Fruit fly (Drosophila melanogaster) whole organism, embryonic: ENCODE results near the gene CG7766.

Experiments
- Blimp-1 ChIP-seq: fragments of 200-800 bp; sonication (Bioruptor generic); optimal IDR thresholded peaks from 3 replicates; lab custom pipeline; 2018; ENCODE audit warnings: missing biosample characterization, missing genetic modification characterization, mild to moderate bottlenecking, moderate library complexity, missing genetic modification reagents
- CG11456 ChIP-seq: fragments of 200-800 bp; sonication (Bioruptor generic); IDR thresholded peaks from 3 replicates; pipeline ENCODE4 v1.3.6; 2022; ENCODE audit warnings: missing biosample characterization, missing genetic modification characterization
- CG12659 ChIP-seq: fragments of 200-800 bp; sonication (Bioruptor generic); optimal IDR thresholded peaks from 3 replicates; lab custom pipeline; 2017; ENCODE audit warnings: mild to moderate bottlenecking, missing biosample characterization, missing genetic modification reagents, missing genetic modification characterization
- CG14441 ChIP-seq: fragments of 200-800 bp; sonication (Bioruptor generic); IDR thresholded peaks from 2 replicates; pipeline ENCODE4 v1.3.6; 2022; ENCODE audit warnings: missing biosample characterization, missing genetic modification characterization
- CG14860 ChIP-seq: fragments of 200-800 bp; sonication (Bioruptor generic); IDR thresholded peaks from 3 replicates; pipeline ENCODE4 v1.3.6; 2022; ENCODE audit warnings: missing biosample characterization, missing genetic modification characterization; ENCODE audit not compliant: partially characterized antibody
- CG15514 ChIP-seq: fragments of 200-800 bp; sonication (Bioruptor generic); optimal IDR thresholded peaks from 3 replicates; lab custom pipeline; 2017; ENCODE audit warnings: missing biosample characterization, missing genetic modification characterization, mild to moderate bottlenecking, moderate library complexity, missing genetic modification reagents
- CG17186 ChIP-seq: fragments of 200-800 bp; sonication (Bioruptor generic); optimal IDR thresholded peaks from 3 replicates; lab custom pipeline; 2017; ENCODE audit warnings: missing biosample characterization, missing genetic modification reagents, missing genetic modification characterization
- CG17829 ChIP-seq: fragments of 200-800 bp; optimal IDR thresholded peaks from 2 replicates; lab custom pipeline; 2019; ENCODE audit warnings: missing biosample characterization, mild to moderate bottlenecking, missing genetic modification characterization, moderate library complexity
- CG33213 ChIP-seq: fragments of 200-800 bp; sonication (Bioruptor generic); optimal IDR thresholded peaks from 3 replicates; lab custom pipeline; 2016; ENCODE audit warnings: missing biosample characterization, missing genetic modification characterization
- CG4328 ChIP-seq: fragments of 200-800 bp; sonication (Bioruptor generic); optimal IDR thresholded peaks from 3 replicates; lab custom pipeline; 2017; ENCODE audit warnings: missing biosample characterization, missing genetic modification reagents, missing genetic modification characterization
- CG7745 ChIP-seq: fragments of 200-800 bp; sonication (Bioruptor generic); optimal IDR thresholded peaks from 2 replicates; lab custom pipeline; 2018; ENCODE audit warnings: missing biosample characterization, mild to moderate bottlenecking, missing genetic modification characterization, moderate library complexity
- CG7963 ChIP-seq: fragments of 200-800 bp; sonication (Bioruptor generic); IDR thresholded peaks from 3 replicates; pipeline ENCODE4 v1.3.6; 2022; ENCODE audit warnings: missing biosample characterization, missing genetic modification characterization; ENCODE audit not compliant: partially characterized antibody
- E2f2 ChIP-seq: fragments of 200-800 bp; sonication (Bioruptor generic); IDR thresholded peaks from 2 replicates; pipeline ENCODE4 v1.3.6; 2022; ENCODE audit warnings: missing biosample characterization, missing genetic modification characterization
- ERR ChIP-seq: fragments of 200-800 bp; sonication (Bioruptor generic); optimal IDR thresholded peaks from 2 replicates; lab custom pipeline; 2016; ENCODE audit warnings: missing biosample characterization, missing genetic modification characterization
- HmgD ChIP-seq: fragments of 200-800 bp; sonication (Bioruptor generic); optimal IDR thresholded peaks from 3 replicates; lab custom pipeline; 2016; ENCODE audit warnings: missing biosample characterization, missing genetic modification characterization
- Hmx ChIP-seq: fragments of 200-800 bp; sonication (Bioruptor generic); optimal IDR thresholded peaks from 2 replicates; lab custom pipeline; 2016; ENCODE audit warnings: missing biosample characterization, missing genetic modification characterization
- Hr51 ChIP-seq, 2 experiments: fragments of 200-800 bp; sonication (Bioruptor generic); optimal IDR thresholded peaks; 2 replicates in 1 of 2; 3 replicates in 1 of 2; lab custom pipeline; 2016 to 2018; ENCODE audit warnings: missing biosample characterization in 2 of 2, missing genetic modification characterization in 2 of 2, mild to moderate bottlenecking in 1 of 2, moderate library complexity in 1 of 2
- MESR4 ChIP-seq: fragments of 200-800 bp; sonication (Bioruptor generic); optimal IDR thresholded peaks from 2 replicates; lab custom pipeline; 2018; ENCODE audit warnings: missing biosample characterization, mild to moderate bottlenecking, missing genetic modification characterization, moderate library complexity
- Scr ChIP-seq: fragments of 200-800 bp; sonication (Bioruptor generic); IDR thresholded peaks from 2 replicates; pipeline ENCODE4 v1.3.6; 2022; ENCODE audit warnings: missing biosample characterization, missing genetic modification characterization; ENCODE audit not compliant: partially characterized antibody
- Sox102F ChIP-seq: fragments of 200-800 bp; sonication (Bioruptor generic); optimal IDR thresholded peaks from 2 replicates; lab custom pipeline; 2018; ENCODE audit warnings: missing biosample characterization, mild to moderate bottlenecking, missing genetic modification characterization, moderate library complexity
- ap ChIP-seq: fragments of 200-800 bp; sonication (Bioruptor generic); IDR thresholded peaks from 2 replicates; pipeline ENCODE4 v1.3.6; 2022; ENCODE audit warnings: missing biosample characterization, missing genetic modification characterization
- ash1 ChIP-seq: fragments of 200-800 bp; sonication (Bioruptor generic); optimal IDR thresholded peaks from 2 replicates; lab custom pipeline; 2018; ENCODE audit warnings: missing biosample characterization, mild to moderate bottlenecking, missing genetic modification characterization
- ato ChIP-seq: fragments of 200-800 bp; sonication (Bioruptor generic); IDR thresholded peaks from 2 replicates; pipeline ENCODE4 v1.3.6; 2022; ENCODE audit warnings: missing biosample characterization, missing genetic modification characterization; ENCODE audit not compliant: partially characterized antibody
- bbx ChIP-seq: fragments of 200-800 bp; sonication (Bioruptor generic); IDR thresholded peaks from 2 replicates; pipeline ENCODE4 v1.3.6; 2022; ENCODE audit warnings: missing biosample characterization, missing genetic modification characterization; ENCODE audit not compliant: partially characterized antibody
- bigmax ChIP-seq: fragments of 200-800 bp; sonication (Bioruptor generic); optimal IDR thresholded peaks from 2 replicates; lab custom pipeline; 2018; ENCODE audit warnings: missing biosample characterization, mild to moderate bottlenecking, missing genetic modification characterization
- cas ChIP-seq: fragments of 200-800 bp; sonication (Bioruptor generic); IDR thresholded peaks from 2 replicates; pipeline ENCODE4 v1.3.6; 2022; ENCODE audit warnings: missing biosample characterization, missing genetic modification characterization
- chn ChIP-seq: fragments of 200-800 bp; sonication (Bioruptor generic); optimal IDR thresholded peaks from 2 replicates; lab custom pipeline; 2016; ENCODE audit warnings: missing biosample characterization, missing genetic modification characterization
- ci ChIP-seq: fragments of 200-800 bp; sonication (Bioruptor generic); IDR thresholded peaks from 3 replicates; pipeline ENCODE4 v1.3.6; 2022; ENCODE audit warnings: missing biosample characterization, missing genetic modification characterization
- dm ChIP-seq: fragments of 200-800 bp; sonication (Bioruptor generic); optimal IDR thresholded peaks from 3 replicates; lab custom pipeline; 2016; ENCODE audit warnings: missing biosample characterization, missing genetic modification characterization
- gcm2 ChIP-seq: fragments of 200-800 bp; sonication (Bioruptor generic); optimal IDR thresholded peaks from 2 replicates; lab custom pipeline; 2016; ENCODE audit warnings: missing biosample characterization, missing genetic modification characterization
- gfzf ChIP-seq: fragments of 200-800 bp; sonication (Bioruptor generic); optimal IDR thresholded peaks from 2 replicates; lab custom pipeline; 2016; ENCODE audit warnings: missing biosample characterization, mild to moderate bottlenecking, missing genetic modification characterization, moderate library complexity
- hth ChIP-seq: fragments of >200 bp; optimal IDR thresholded peaks from 2 replicates; lab custom pipeline; 2017; ENCODE audit warnings: inconsistent platforms
- insv ChIP-seq, 2 experiments: fragments of 200-800 bp; sonication (Bioruptor generic); optimal IDR thresholded peaks; 3 replicates each; lab custom pipeline; 2016 to 2018; ENCODE audit warnings: missing biosample characterization in 2 of 2, missing genetic modification characterization in 2 of 2
- inv ChIP-seq: fragments of 200-800 bp; sonication (Bioruptor generic); IDR thresholded peaks from 2 replicates; pipeline ENCODE4 v1.3.6; 2022; ENCODE audit warnings: missing biosample characterization, missing genetic modification characterization; ENCODE audit not compliant: partially characterized antibody
- jing ChIP-seq: fragments of 200-800 bp; sonication (Bioruptor generic); optimal IDR thresholded peaks from 2 replicates; lab custom pipeline; 2018; ENCODE audit warnings: missing biosample characterization, mild to moderate bottlenecking, missing genetic modification characterization
- kah ChIP-seq: fragments of 200-800 bp; sonication (Bioruptor generic); optimal IDR thresholded peaks from 2 replicates; lab custom pipeline; 2018; ENCODE audit warnings: missing biosample characterization, mild to moderate bottlenecking, missing genetic modification characterization
- kay ChIP-seq: fragments of 200-800 bp; sonication (Bioruptor generic); optimal IDR thresholded peaks from 2 replicates; lab custom pipeline; 2016; ENCODE audit warnings: missing biosample characterization, missing genetic modification characterization
- knrl ChIP-seq: fragments of 200-800 bp; sonication (Bioruptor generic); IDR thresholded peaks from 3 replicates; pipeline ENCODE4 v1.3.6; 2022; ENCODE audit warnings: missing biosample characterization, missing genetic modification characterization; ENCODE audit not compliant: partially characterized antibody
- lola ChIP-seq, 3 experiments: fragments of >200 bp in 2 of 3; fragments of 200-800 bp in 1 of 3; sonication (Bioruptor generic) in 1 of 3; optimal IDR thresholded peaks; 2 replicates each; lab custom pipeline; 2017 to 2019; ENCODE audit warnings: missing biosample characterization in 3 of 3, missing genetic modification characterization in 3 of 3, mild to moderate bottlenecking in 1 of 3, moderate library complexity in 1 of 3
- lov ChIP-seq, 2 experiments: fragments of 200-800 bp in 1 of 2; fragments of >200 bp in 1 of 2; sonication (Bioruptor generic) in 1 of 2; IDR thresholded peaks in 1 of 2; optimal IDR thresholded peaks in 1 of 2; 2 replicates in 1 of 2; 3 replicates in 1 of 2; pipeline versions ENCODE4 v1.3.6 to Lab custom; 2017 to 2022; ENCODE audit warnings: missing biosample characterization in 1 of 2, missing genetic modification characterization in 1 of 2
- nom ChIP-seq: fragments of 200-800 bp; sonication (Bioruptor generic); optimal IDR thresholded peaks from 2 replicates; lab custom pipeline; 2017; ENCODE audit warnings: missing biosample characterization, missing genetic modification characterization, mild to moderate bottlenecking, moderate library complexity, missing genetic modification reagents
- phol ChIP-seq: fragments of 200-800 bp; sonication (Bioruptor generic); optimal IDR thresholded peaks from 3 replicates; lab custom pipeline; 2018; ENCODE audit warnings: missing biosample characterization, mild to moderate bottlenecking, missing genetic modification characterization, moderate library complexity
- salm ChIP-seq: fragments of 200-800 bp; sonication (Bioruptor generic); optimal IDR thresholded peaks from 2 replicates; lab custom pipeline; 2018; ENCODE audit warnings: missing biosample characterization, mild to moderate bottlenecking, missing genetic modification characterization
- sens ChIP-seq: fragments of 200-800 bp; sonication (Bioruptor generic); peaks from one replicate; lab custom pipeline; 2016; ENCODE audit warnings: missing biosample characterization, missing genetic modification characterization
- sisA ChIP-seq: fragments of 200-800 bp; sonication (Bioruptor generic); IDR thresholded peaks from 2 replicates; pipeline ENCODE4 v1.3.6; 2022; ENCODE audit warnings: missing biosample characterization, missing genetic modification characterization
- sob ChIP-seq: fragments of 200-800 bp; sonication (Bioruptor generic); IDR thresholded peaks from 2 replicates; pipeline ENCODE4 v1.3.6; 2022; ENCODE audit warnings: missing biosample characterization, missing genetic modification characterization
- sug ChIP-seq: fragments of 200-800 bp; optimal IDR thresholded peaks from 2 replicates; lab custom pipeline; 2019; ENCODE audit warnings: missing biosample characterization, mild to moderate bottlenecking, missing genetic modification characterization, moderate library complexity

The CG7766 gene

DNA sequence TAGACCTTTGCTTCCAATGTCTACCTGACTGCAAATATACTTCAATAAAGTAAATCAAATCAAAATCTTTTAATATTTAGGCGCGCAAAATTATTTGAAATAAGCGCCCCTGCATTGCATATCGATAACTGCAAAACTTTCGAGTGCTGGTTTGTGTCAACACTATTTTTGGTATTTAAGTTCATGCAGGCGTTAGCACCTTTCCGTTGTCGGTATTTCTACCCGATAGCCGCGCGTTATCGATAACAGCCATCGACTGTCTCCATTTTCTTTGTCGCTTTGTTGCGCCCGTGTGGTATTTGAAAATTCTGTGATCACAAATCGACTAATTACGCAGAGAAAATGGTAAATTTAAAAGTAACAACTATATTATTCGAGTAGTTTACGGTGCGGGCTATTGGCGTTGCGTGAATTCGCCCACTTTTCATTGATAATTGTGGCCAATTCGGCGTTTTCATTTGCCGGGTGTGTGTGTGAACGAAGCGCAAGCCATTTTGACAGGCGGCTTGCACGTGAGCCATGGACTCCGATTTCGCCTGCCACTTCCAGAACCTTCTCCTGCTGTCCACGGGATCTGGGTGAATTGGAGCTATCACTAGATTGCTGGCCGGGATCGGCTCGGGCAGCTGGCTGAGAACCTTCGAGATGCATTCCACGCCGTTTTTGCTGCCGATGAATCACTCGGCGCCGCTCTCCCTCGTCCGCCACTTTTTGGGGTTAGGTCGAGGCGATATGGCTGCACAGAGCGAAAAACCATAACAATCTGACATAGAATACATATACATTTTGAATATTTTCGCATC, 14.1 kb downstream of the CG7766 start, which contains the start of gene CCT2:
CCT2 (plus strand) TSS at position 260 of the 803 bp plus-strand sequence.
- TF ChIP-seq CG7745 (tag; lab: Kevin White, UChicago) = no peak
- no peak for TF ChIP-seq chn (GFP tag; lab: Kevin White, UChicago)
- no peak for TF ChIP-seq Sox102F (GFP tag; lab: Kevin White, UChicago)
- TF ChIP-seq kah = no peak
- TF ChIP-seq kay = peak; percentile 67
- TF ChIP-seq CG4328 (GFP tag; lab: Kevin White, UChicago) = no peak
- no peak for TF ChIP-seq sisA
- peak; percentile 63 for TF ChIP-seq CG15514 (GFP tag; lab: Kevin White, UChicago)
- no peak for TF ChIP-seq lola (GFP tag; optimal IDR thresholded peaks at IDR 0.05; lab: Kevin White, UChicago)
- TF ChIP-seq CG17186 = peak; percentile 59
- TF ChIP-seq CG17829 (tag; lab: Kevin White, UChicago) = peak; percentile 27
- peak; percentile 65; the same call in 2 of the 3 replicates for TF ChIP-seq CG14860 (GFP tag; lab: Robert Waterston, UW)
- no peak for TF ChIP-seq ap (GFP tag; lab: Robert Waterston, UW)
- TF ChIP-seq bigmax (GFP tag; lab: Kevin White, UChicago) = peak; percentile 95
- TF ChIP-seq MESR4 = peak; percentile 84
- no peak for TF ChIP-seq ash1 (GFP tag; lab: Kevin White, UChicago)
- TF ChIP-seq lov (optimal IDR thresholded peaks at IDR 0.05; lab: Kevin White, UChicago) = no peak
- no peak for TF ChIP-seq lov (GFP tag; IDR thresholded peaks at IDR 0.05; lab: Robert Waterston, UW)
- peak; percentile 56; the same call in 1 of the 2 replicates for TF ChIP-seq ato (GFP tag; lab: Robert Waterston, UW)
- TF ChIP-seq sens (GFP tag; lab: Kevin White, UChicago) = peak; percentile 80
- TF ChIP-seq Scr = peak; percentile 58
- TF ChIP-seq dm = peak; percentile 71
- peak; percentile 91 for TF ChIP-seq phol
- no peak for TF ChIP-seq jing
- TF ChIP-seq hth (lab: Kevin White, UChicago) = no peak
- no peak for TF ChIP-seq CG11456
- TF ChIP-seq ci (GFP tag; lab: Robert Waterston, UW) = 0 out of 3 replicates have a peak, but pooled peaks have one; percentile 14
- no peak for TF ChIP-seq Hr51 (GFP tag; optimal IDR thresholded peaks at IDR 0.05; lab: Kevin White, UChicago)
- TF ChIP-seq CG14441 (GFP tag; lab: Robert Waterston, UW) = no peak
- TF ChIP-seq nom (GFP tag; lab: Kevin White, UChicago) = peak; percentile 68
- no peak for TF ChIP-seq ERR (GFP tag; lab: Kevin White, UChicago)
- peak; percentile 38; the same call in 1 of the 3 replicates for TF ChIP-seq CG7963 (GFP tag; lab: Robert Waterston, UW)
- TF ChIP-seq bbx (GFP tag; lab: Robert Waterston, UW) = peak; percentile 71
- peak; percentile 8 for TF ChIP-seq CG12659 (GFP tag; lab: Kevin White, UChicago)
- 0 out of 2 replicates have a peak, but pooled peaks have one; percentile 30 for TF ChIP-seq inv (GFP tag; lab: Robert Waterston, UW)
- no peak for TF ChIP-seq sob
- TF ChIP-seq CG33213 = peak; percentile 41
- no peak for TF ChIP-seq gcm2 (GFP tag; lab: Kevin White, UChicago)
- TF ChIP-seq E2f2 (GFP tag; lab: Robert Waterston, UW) = peak; percentile 97
- TF ChIP-seq Blimp-1 (GFP tag; lab: Kevin White, UChicago) = no peak
- peak; percentile 41 for TF ChIP-seq HmgD (GFP tag; lab: Kevin White, UChicago)
- no peak for TF ChIP-seq cas
- TF ChIP-seq Hmx = no peak
- no peak for TF ChIP-seq salm
- peak; percentile 39 for TF ChIP-seq knrl (GFP tag; lab: Robert Waterston, UW)
- peak; percentile 93 for TF ChIP-seq gfzf
- TF ChIP-seq insv (GFP tag; optimal IDR thresholded peaks at IDR 0.05; lab: Kevin White, UChicago) = peak in 1 of 2 experiments; percentile 12
- peak; percentile 36 for TF ChIP-seq sug (tag; lab: Kevin White, UChicago)
